Fruit fly (Drosophila melanogaster) whole organism, prepupa: Measurements from ENCODE around the gene CG13711.

Experiments used
- CG10669 ChIP-seq: fragments of 200-800 bp; sonication (Bioruptor generic); optimal IDR thresholded peaks from 3 replicates; lab custom pipeline; 2018; ENCODE audit warnings: missing biosample characterization, mild to moderate bottlenecking, missing genetic modification characterization, moderate library complexity
- CG11294 ChIP-seq: fragments of 200-800 bp; sonication (Bioruptor generic); IDR thresholded peaks from 2 replicates; pipeline ENCODE4 v1.3.6; 2022; ENCODE audit warnings: missing biosample characterization, missing genetic modification characterization
- CG11762 ChIP-seq: fragments of 200-800 bp; sonication (Bioruptor generic); optimal IDR thresholded peaks from 3 replicates; lab custom pipeline; 2016; ENCODE audit warnings: missing biosample characterization, missing genetic modification characterization; ENCODE audit not compliant: insufficient read depth
- CG11902 ChIP-seq: fragments of 200-800 bp; sonication (Bioruptor generic); optimal IDR thresholded peaks from 3 replicates; lab custom pipeline; 2016; ENCODE audit warnings: missing biosample characterization, missing genetic modification characterization
- CG15336 ChIP-seq: fragments of 200-800 bp; sonication (Bioruptor generic); IDR thresholded peaks from 2 replicates; pipeline ENCODE4 v1.3.6; 2022; ENCODE audit warnings: missing biosample characterization, missing genetic modification characterization
- CG1621 ChIP-seq: fragments of 200-800 bp; sonication (Bioruptor generic); optimal IDR thresholded peaks from 3 replicates; lab custom pipeline; 2018; ENCODE audit warnings: missing biosample characterization, mild to moderate bottlenecking, missing genetic modification characterization
- CG16779 ChIP-seq: fragments of 200-800 bp; sonication (Bioruptor generic); optimal IDR thresholded peaks from 3 replicates; lab custom pipeline; 2017; ENCODE audit warnings: missing biosample characterization, mild to moderate bottlenecking, missing genetic modification characterization
- CG31627 ChIP-seq: fragments of 200-800 bp; sonication (Bioruptor generic); optimal IDR thresholded peaks from 3 replicates; lab custom pipeline; 2016; ENCODE audit warnings: missing biosample characterization, missing genetic modification characterization
- CG32006 ChIP-seq: fragments of 200-800 bp; sonication (Bioruptor generic); optimal IDR thresholded peaks from 3 replicates; lab custom pipeline; 2017; ENCODE audit warnings: missing biosample characterization, mild to moderate bottlenecking, missing genetic modification characterization
- CG34406 ChIP-seq: fragments of 200-800 bp; sonication (Bioruptor generic); optimal IDR thresholded peaks from 3 replicates; lab custom pipeline; 2016; ENCODE audit warnings: missing biosample characterization, missing genetic modification characterization
- CG6163 ChIP-seq: fragments of 200-800 bp; sonication (Bioruptor generic); IDR thresholded peaks from 3 replicates; pipeline ENCODE4 v1.3.6; 2022; ENCODE audit warnings: missing biosample characterization, missing genetic modification characterization
- CG6792 ChIP-seq: fragments of 200-800 bp; sonication (Bioruptor generic); optimal IDR thresholded peaks from 3 replicates; lab custom pipeline; 2016; ENCODE audit warnings: missing biosample characterization, missing genetic modification characterization
- CG6854 ChIP-seq: fragments of 200-800 bp; sonication (Bioruptor generic); optimal IDR thresholded peaks from 2 replicates; lab custom pipeline; 2017; ENCODE audit warnings: missing biosample characterization, mild to moderate bottlenecking, missing genetic modification characterization
- CG8319 ChIP-seq: fragments of 200-800 bp; sonication (Bioruptor generic); optimal IDR thresholded peaks from 3 replicates; lab custom pipeline; 2016; ENCODE audit warnings: missing biosample characterization, missing genetic modification characterization
- CG9139 ChIP-seq: fragments of 200-800 bp; sonication (Bioruptor generic); optimal IDR thresholded peaks from 3 replicates; lab custom pipeline; 2017; ENCODE audit warnings: missing biosample characterization, mild to moderate bottlenecking, missing genetic modification characterization
- Eip75B ChIP-seq: fragments of 200-800 bp; sonication (Bioruptor generic); optimal IDR thresholded peaks from 3 replicates; lab custom pipeline; 2016; ENCODE audit warnings: missing biosample characterization, missing genetic modification characterization
- Eip78C ChIP-seq: fragments of 200-800 bp; sonication (Bioruptor generic); peaks from one replicate; lab custom pipeline; 2016; ENCODE audit warnings: missing biosample characterization, missing genetic modification characterization
- Ets21C ChIP-seq: fragments of 200-800 bp; sonication (Bioruptor generic); optimal IDR thresholded peaks from 3 replicates; lab custom pipeline; 2016; ENCODE audit warnings: missing biosample characterization, missing genetic modification characterization
- Hr4 ChIP-seq: fragments of 200-800 bp; sonication (Bioruptor generic); optimal IDR thresholded peaks from 3 replicates; lab custom pipeline; 2016; ENCODE audit warnings: missing biosample characterization, missing genetic modification characterization
- OdsH ChIP-seq: fragments of 200-800 bp; sonication (Bioruptor generic); optimal IDR thresholded peaks from 3 replicates; lab custom pipeline; 2016; ENCODE audit warnings: missing biosample characterization, missing genetic modification characterization
- Sox102F ChIP-seq: fragments of 200-800 bp; sonication (Bioruptor generic); optimal IDR thresholded peaks from 2 replicates; lab custom pipeline; 2016; ENCODE audit warnings: missing biosample characterization, mild to moderate bottlenecking, missing genetic modification characterization
- Sox14 ChIP-seq: fragments of 200-800 bp; sonication (Bioruptor generic); optimal IDR thresholded peaks from 3 replicates; lab custom pipeline; 2016; ENCODE audit warnings: missing biosample characterization, missing genetic modification characterization
- acj6 ChIP-seq: fragments of 200-800 bp; sonication (Bioruptor generic); optimal IDR thresholded peaks from 3 replicates; lab custom pipeline; 2016; ENCODE audit warnings: missing biosample characterization, missing genetic modification characterization
- dsx ChIP-seq: fragments of 200-800 bp; optimal IDR thresholded peaks from 3 replicates; lab custom pipeline; 2019; ENCODE audit warnings: missing biosample characterization, mild to moderate bottlenecking, missing genetic modification characterization, moderate library complexity; ENCODE audit not compliant: poor library complexity, severe bottlenecking
- fd59A ChIP-seq: fragments of 200-800 bp; sonication (Bioruptor generic); optimal IDR thresholded peaks from 2 replicates; lab custom pipeline; 2017; ENCODE audit warnings: missing biosample characterization, mild to moderate bottlenecking, missing genetic modification characterization, missing genetic modification reagents
- fkh ChIP-seq: fragments of 200-800 bp; sonication (Bioruptor generic); optimal IDR thresholded peaks from 3 replicates; lab custom pipeline; 2017; ENCODE audit warnings: missing biosample characterization, mild to moderate bottlenecking, missing genetic modification characterization, moderate library complexity
- lz ChIP-seq: fragments of 200-800 bp; sonication (Bioruptor generic); optimal IDR thresholded peaks from 3 replicates; lab custom pipeline; 2016; ENCODE audit warnings: missing biosample characterization, missing genetic modification characterization
- pdm3 ChIP-seq: fragments of 200-800 bp; sonication (Bioruptor generic); optimal IDR thresholded peaks from 3 replicates; lab custom pipeline; 2016; ENCODE audit warnings: missing biosample characterization, missing genetic modification characterization
- salr ChIP-seq, 2 experiments: fragments of 200-800 bp; sonication (Bioruptor generic); optimal IDR thresholded peaks; 3 replicates each; lab custom pipeline; 2016 to 2018; ENCODE audit warnings: missing biosample characterization in 2 of 2, missing genetic modification characterization in 2 of 2, mild to moderate bottlenecking in 1 of 2
- svp ChIP-seq: fragments of 200-800 bp; sonication (Bioruptor generic); peaks from one replicate; lab custom pipeline; 2016; ENCODE audit warnings: missing biosample characterization, missing genetic modification characterization
- topi ChIP-seq: fragments of 200-800 bp; sonication (Bioruptor generic); optimal IDR thresholded peaks from 3 replicates; lab custom pipeline; 2016; ENCODE audit warnings: missing biosample characterization, missing genetic modification characterization

The CG13711 gene

dm6 chr3L:4750754-4751153 is 6.9 kb upstream of the CG13711 start (continued):
- TF ChIP-seq CG31627 (no peak), CG6792 (GFP tag; lab: Kevin White, UChicago) (no peak), Eip75B (GFP tag; lab: Kevin White, UChicago) (no peak), dsx (no peak), CG8319 (GFP tag; lab: Kevin White, UChicago) (no peak), Ets21C (GFP tag; lab: Kevin White, UChicago) (no peak), CG6854 (GFP tag; lab: Kevin White, UChicago) (no peak), CG15336 (GFP tag; lab: Robert Waterston, UW) (peak; percentile 58), fd59A (GFP tag; lab: Kevin White, UChicago) (no peak)

- no peak for TF ChIP-seq svp
- TF ChIP-seq CG10669 = no peak
- TF ChIP-seq lz (GFP tag; lab: Kevin White, UChicago) = no peak
- no peak for TF ChIP-seq acj6 (GFP tag; lab: Kevin White, UChicago)
Observed at dm6 chr3L:4753638-4754037, 4.0 kb upstream of the CG13711 start, which contains the start of gene CG12493. TSS of gene CG12493 (minus strand) at chr3L:4753738.

dm6 chr3L:4776432-4776831 is 18.7 kb downstream of the CG13711 start:
- TF ChIP-seq CG34406 (GFP tag; lab: Kevin White, UChicago) = no peak
- TF ChIP-seq Eip78C (GFP tag; lab: Kevin White, UChicago) = peak; percentile 20
- no peak for TF ChIP-seq Eip75B (GFP tag; lab: Kevin White, UChicago)

- TF ChIP-seq CG1621 (tag; lab: Kevin White, UChicago) (no peak), Eip78C (GFP tag; lab: Kevin White, UChicago) (peak; percentile 42)
Observed at dm6 chr3L:4800641-4801040, 43.0 kb downstream of the CG13711 start.

dm6 chr3L:4805174-4805573 is 47.5 kb downstream of the CG13711 start, which contains the start of gene CG7509:
TSS of gene CG7509 (minus strand) at chr3L:4805274.
- TF ChIP-seq salr (GFP tag; optimal IDR thresholded peaks at IDR 0.05; lab: Kevin White, UChicago) (no peak), Eip78C (GFP tag; lab: Kevin White, UChicago) (no peak), CG31627 (no peak), CG9139 (GFP tag; lab: Kevin White, UChicago) (no peak)

- TF ChIP-seq Hr4 (GFP tag; lab: Kevin White, UChicago) (no peak), acj6 (GFP tag; lab: Kevin White, UChicago) (no peak), CG11762 (GFP tag; lab: Kevin White, UChicago) (no peak), Sox102F (no peak), CG11902 (GFP tag; lab: Kevin White, UChicago) (no peak), pdm3 (no peak), CG34406 (GFP tag; lab: Kevin White, UChicago) (no peak), CG6163 (GFP tag; lab: Robert Waterston, UW) (no peak), CG11294 (GFP tag; lab: Robert Waterston, UW) (no peak), Sox14 (no peak), CG16779 (no peak), fkh (GFP tag; lab: Kevin White, UChicago) (no peak), CG8319 (GFP tag; lab: Kevin White, UChicago) (no peak)
- TF ChIP-seq, all 60 proteins: peak for 0
Observed at dm6 chr3L:4805751-4806150, 48.1 kb downstream of the CG13711 start.

dm6 chr3L:4807306-4807705 is 49.6 kb downstream of the CG13711 start, which contains the start of gene CG18808:
TSS of gene CG18808 (minus strand) at chr3L:4807406.
- TF ChIP-seq CG15336 (GFP tag; lab: Robert Waterston, UW) = no peak
- no peak for TF ChIP-seq CG31627
- no peak for TF ChIP-seq OdsH (GFP tag; lab: Kevin White, UChicago)
- no peak for TF ChIP-seq CG11902 (GFP tag; lab: Kevin White, UChicago)
- TF ChIP-seq CG32006 (GFP tag; lab: Kevin White, UChicago) = no peak
- TF ChIP-seq lz (GFP tag; lab: Kevin White, UChicago) = no peak
- no peak for TF ChIP-seq CG10669
- TF ChIP-seq pdm3 = no peak
- no peak for TF ChIP-seq svp
- TF ChIP-seq Sox14 = no peak
- no peak for TF ChIP-seq topi (GFP tag; lab: Kevin White, UChicago)
